Worm (Caenorhabditis elegans) whole organism, L3 larva: Measurements from ENCODE around the gene nhr-7.

ENCODE experiments used
- ZK546.5 ChIP-seq: sonication (generic microtip); optimal IDR thresholded peaks from 2 replicates; lab custom pipeline; 2017; ENCODE audit warnings: missing biosample characterization, missing genetic modification characterization
- ceh-82 ChIP-seq: fragments of 150-350 bp; optimal IDR thresholded peaks from 2 replicates; lab custom pipeline; 2014; ENCODE audit warnings: missing biosample characterization, missing genetic modification characterization
- elt-1 ChIP-seq: fragments of 150-350 bp; optimal IDR thresholded peaks from 2 replicates; lab custom pipeline; 2014; ENCODE audit warnings: missing biosample characterization, missing genetic modification characterization
- fkh-10 ChIP-seq: sonication (generic microtip); optimal IDR thresholded peaks from 2 replicates; lab custom pipeline; 2017; ENCODE audit warnings: missing biosample characterization, missing genetic modification reagents, missing genetic modification characterization
- lin-39 ChIP-seq: fragments of 150-350 bp; optimal IDR thresholded peaks from 2 replicates; lab custom pipeline; 2018; ENCODE audit warnings: missing biosample characterization, missing genetic modification reagents, missing genetic modification characterization
- mml-1 ChIP-seq: fragments of 150-350 bp; sonication (generic microtip); optimal IDR thresholded peaks from 3 replicates; lab custom pipeline; 2014; ENCODE audit warnings: missing biosample characterization, missing genetic modification characterization
- nhr-11 ChIP-seq: fragments of 150-350 bp; optimal IDR thresholded peaks from 2 replicates; lab custom pipeline; 2014; ENCODE audit warnings: missing biosample characterization, missing genetic modification characterization
- nhr-12 ChIP-seq: fragments of 150-350 bp; optimal IDR thresholded peaks from 2 replicates; lab custom pipeline; 2014; ENCODE audit warnings: missing biosample characterization, missing genetic modification characterization
- nhr-76 ChIP-seq: fragments of 150-350 bp; sonication (generic microtip); optimal IDR thresholded peaks from 5 replicates; lab custom pipeline; 2014; ENCODE audit warnings: missing biosample characterization, missing genetic modification characterization
- pqm-1 ChIP-seq: fragments of 150-350 bp; optimal IDR thresholded peaks from 2 replicates; lab custom pipeline; 2017; ENCODE audit warnings: missing biosample characterization, missing genetic modification characterization, inconsistent platforms
- sea-2 ChIP-seq: fragments of 150-350 bp; sonication (generic microtip); optimal IDR thresholded peaks from 4 replicates; lab custom pipeline; 2014; ENCODE audit warnings: missing biosample characterization, missing genetic modification reagents, missing genetic modification characterization
- unc-39 ChIP-seq: sonication (generic microtip); optimal IDR thresholded peaks from 4 replicates; lab custom pipeline; 2017; ENCODE audit warnings: missing biosample characterization, missing genetic modification characterization
- zag-1 ChIP-seq: fragments of 150-350 bp; optimal IDR thresholded peaks from 2 replicates; lab custom pipeline; 2014; ENCODE audit warnings: missing biosample characterization, missing genetic modification characterization

DNA sequence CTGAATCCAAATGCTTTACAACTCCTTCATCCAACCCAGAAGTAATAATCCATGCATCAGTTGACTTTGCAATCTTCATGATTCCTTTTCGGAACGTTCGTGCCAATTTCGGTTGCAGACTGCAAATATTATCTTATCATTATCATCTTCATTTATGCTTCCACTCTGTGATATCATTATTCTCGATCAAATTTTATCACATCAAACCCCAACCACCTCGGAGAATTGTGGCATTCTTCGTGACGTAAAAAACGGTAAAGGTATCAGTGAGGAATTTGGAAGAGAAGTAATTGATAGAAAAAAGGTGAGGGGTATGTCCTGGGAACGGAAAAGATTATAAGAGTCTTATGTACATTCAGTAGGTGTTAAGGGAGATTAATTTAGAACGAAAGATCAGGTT is 13.7 kb downstream of the nhr-7 start:
- TF ChIP-seq ceh-82: no peak
- no peak for TF ChIP-seq nhr-76
- TF ChIP-seq ZK546.5 (tag; lab: Kevin White, UChicago): no peak
- TF ChIP-seq nhr-12 (tag; lab: Kevin White, UChicago): no peak
- TF ChIP-seq zag-1: no peak
- TF ChIP-seq unc-39: no peak
- no peak for TF ChIP-seq elt-1 (tag; lab: Kevin White, UChicago)
- TF ChIP-seq lin-39 (tag; lab: Kevin White, UChicago): no peak
- no peak for TF ChIP-seq fkh-10 (GFP tag; lab: Kevin White, UChicago)
- TF ChIP-seq sea-2: no peak
- TF ChIP-seq pqm-1 (tag; lab: Kevin White, UChicago): peak; percentile 64
- no peak for TF ChIP-seq nhr-11 (tag; lab: Kevin White, UChicago)
- no peak for TF ChIP-seq mml-1
